Worm (Caenorhabditis elegans): ENCODE measurements around the gene fbxa-35.

- no peak for TF ChIP-seq W03F9.2 (tag; optimal IDR thresholded peaks at IDR 0.05)
- TF ChIP-seq dao-5 (tag; optimal IDR thresholded peaks at IDR 0.05), result no peak
These were observed 2.1 kb downstream of the fbxa-35 start, which contains the start of gene fbxa-28 for ce11 chrIII:1297604-1298003.

Data from whole organism, L4/young adult.